Fruit fly (Drosophila melanogaster) whole organism, embryonic: Measurements from ENCODE around the gene CG43630.

Experiments
- C15 ChIP-seq: fragments of 200-800 bp; sonication (Bioruptor generic); IDR thresholded peaks from 3 replicates; pipeline ENCODE4 v1.3.6; 2022; ENCODE audit warnings: missing biosample characterization, missing genetic modification characterization
- CG10147 ChIP-seq: fragments of 200-800 bp; sonication (Bioruptor generic); optimal IDR thresholded peaks from 2 replicates; lab custom pipeline; 2019; ENCODE audit warnings: missing biosample characterization, mild to moderate bottlenecking, missing genetic modification characterization, moderate library complexity
- CG11085 ChIP-seq: fragments of 200-800 bp; sonication (Bioruptor generic); IDR thresholded peaks from 2 replicates; pipeline ENCODE4 v1.3.6; 2022; ENCODE audit warnings: missing biosample characterization, missing genetic modification characterization
- CG13775 ChIP-seq: fragments of 200-800 bp; sonication (Bioruptor generic); optimal IDR thresholded peaks from 3 replicates; lab custom pipeline; 2017; ENCODE audit warnings: missing biosample characterization, mild to moderate bottlenecking, missing genetic modification characterization
- CG15011 ChIP-seq: fragments of 200-800 bp; sonication (Bioruptor generic); optimal IDR thresholded peaks from 3 replicates; lab custom pipeline; 2018; ENCODE audit warnings: missing biosample characterization, mild to moderate bottlenecking, missing genetic modification characterization
- CG15514 ChIP-seq: fragments of 200-800 bp; sonication (Bioruptor generic); optimal IDR thresholded peaks from 3 replicates; lab custom pipeline; 2017; ENCODE audit warnings: missing biosample characterization, missing genetic modification characterization, mild to moderate bottlenecking, moderate library complexity, missing genetic modification reagents
- CG17186 ChIP-seq: fragments of 200-800 bp; sonication (Bioruptor generic); optimal IDR thresholded peaks from 3 replicates; lab custom pipeline; 2017; ENCODE audit warnings: missing biosample characterization, missing genetic modification reagents, missing genetic modification characterization
- CG31224 ChIP-seq: fragments of 200-800 bp; sonication (Bioruptor generic); IDR thresholded peaks from 2 replicates; pipeline ENCODE4 v1.3.6; 2022; ENCODE audit warnings: missing biosample characterization, missing genetic modification characterization
- CG31365 ChIP-seq: fragments of 200-800 bp; sonication (Bioruptor generic); optimal IDR thresholded peaks from 2 replicates; lab custom pipeline; 2018; ENCODE audit warnings: missing biosample characterization, mild to moderate bottlenecking, missing genetic modification characterization
- CG32772 ChIP-seq: fragments of 200-800 bp; sonication (Bioruptor generic); IDR thresholded peaks from 2 replicates; pipeline ENCODE4 v1.3.6; 2022; ENCODE audit warnings: missing biosample characterization, missing genetic modification characterization
- CG33557 ChIP-seq: fragments of 200-800 bp; sonication (Bioruptor generic); optimal IDR thresholded peaks from 2 replicates; lab custom pipeline; 2019; ENCODE audit warnings: missing biosample characterization, mild to moderate bottlenecking, missing genetic modification characterization, moderate library complexity
- CG4360 ChIP-seq: fragments of 200-800 bp; sonication (Bioruptor generic); IDR thresholded peaks from 2 replicates; pipeline ENCODE4 v1.3.6; 2022; ENCODE audit warnings: missing biosample characterization, missing genetic modification characterization
- CG7745 ChIP-seq: fragments of 200-800 bp; sonication (Bioruptor generic); optimal IDR thresholded peaks from 2 replicates; lab custom pipeline; 2018; ENCODE audit warnings: missing biosample characterization, mild to moderate bottlenecking, missing genetic modification characterization, moderate library complexity
- CG9437 ChIP-seq: fragments of 200-800 bp; sonication (Bioruptor generic); optimal IDR thresholded peaks from 2 replicates; lab custom pipeline; 2018; ENCODE audit warnings: missing biosample characterization, mild to moderate bottlenecking, missing genetic modification characterization
- CG9797 ChIP-seq: fragments of 200-800 bp; sonication (Bioruptor generic); optimal IDR thresholded peaks from 3 replicates; lab custom pipeline; 2018; ENCODE audit warnings: missing biosample characterization, mild to moderate bottlenecking, missing genetic modification characterization
- CG9817 ChIP-seq: fragments of 200-800 bp; sonication (Bioruptor generic); optimal IDR thresholded peaks from 2 replicates; lab custom pipeline; 2018; ENCODE audit warnings: missing biosample characterization, mild to moderate bottlenecking, missing genetic modification characterization, moderate library complexity
- CG9932 ChIP-seq: fragments of 200-800 bp; sonication (Bioruptor generic); IDR thresholded peaks from 2 replicates; pipeline ENCODE4 v1.3.6; 2022; ENCODE audit warnings: missing biosample characterization, missing genetic modification characterization
- CoRest ChIP-seq: fragments of 200-800 bp; sonication (Bioruptor generic); optimal IDR thresholded peaks from 3 replicates; lab custom pipeline; 2018; ENCODE audit warnings: missing biosample characterization, mild to moderate bottlenecking, missing genetic modification characterization, moderate library complexity
- Deaf1 ChIP-seq: fragments of 200-800 bp; optimal IDR thresholded peaks from 3 replicates; lab custom pipeline; 2019; ENCODE audit warnings: missing biosample characterization, mild to moderate bottlenecking, missing genetic modification characterization, moderate library complexity
- Dll ChIP-seq: fragments of 200-800 bp; sonication (Bioruptor generic); IDR thresholded peaks from 4 replicates; pipeline ENCODE4 v1.3.6; 2022; ENCODE audit warnings: missing biosample characterization, missing genetic modification characterization; ENCODE audit not compliant: partially characterized antibody
- Fer1 ChIP-seq: fragments of 200-800 bp; sonication (Bioruptor generic); optimal IDR thresholded peaks from 2 replicates; lab custom pipeline; 2017; ENCODE audit warnings: missing biosample characterization, mild to moderate bottlenecking, missing genetic modification characterization
- Fer3 ChIP-seq: fragments of 200-800 bp; sonication (Bioruptor generic); optimal IDR thresholded peaks from 2 replicates; lab custom pipeline; 2018; ENCODE audit warnings: missing biosample characterization, mild to moderate bottlenecking, missing genetic modification characterization, moderate library complexity
- Hey ChIP-seq: fragments of 200-800 bp; sonication (Bioruptor generic); optimal IDR thresholded peaks from 3 replicates; lab custom pipeline; 2018; ENCODE audit warnings: missing biosample characterization, mild to moderate bottlenecking, missing genetic modification characterization
- Hmx ChIP-seq: fragments of 200-800 bp; sonication (Bioruptor generic); optimal IDR thresholded peaks from 2 replicates; lab custom pipeline; 2016; ENCODE audit warnings: missing biosample characterization, missing genetic modification characterization
- Med ChIP-seq: fragments of 200-800 bp; sonication (Bioruptor generic); peaks from one replicate; lab custom pipeline; 2016; ENCODE audit warnings: missing biosample characterization, missing genetic modification characterization, mild to moderate bottlenecking, inconsistent platforms, moderate library complexity
- Mrtf ChIP-seq: fragments of 200-800 bp; sonication (Bioruptor generic); IDR thresholded peaks from 3 replicates; pipeline ENCODE4 v1.3.6; 2022; ENCODE audit warnings: missing biosample characterization, missing genetic modification characterization
- Nf-YA ChIP-seq: fragments of 200-800 bp; sonication (Bioruptor generic); IDR thresholded peaks from 2 replicates; pipeline ENCODE4 v1.3.6; 2022; ENCODE audit warnings: missing biosample characterization, missing genetic modification characterization
- Nf-YC ChIP-seq: fragments of 200-800 bp; optimal IDR thresholded peaks from 3 replicates; lab custom pipeline; 2019; ENCODE audit warnings: missing biosample characterization, mild to moderate bottlenecking, missing genetic modification characterization, moderate library complexity
- Ravus ChIP-seq: fragments of 200-800 bp; sonication (Bioruptor generic); IDR thresholded peaks from 2 replicates; pipeline ENCODE4 v1.3.6; 2022; ENCODE audit warnings: missing biosample characterization, missing genetic modification characterization
- Ssrp ChIP-seq: fragments of 200-800 bp; sonication (Bioruptor generic); optimal IDR thresholded peaks from 2 replicates; lab custom pipeline; 2018; ENCODE audit warnings: missing biosample characterization, mild to moderate bottlenecking, missing genetic modification characterization, moderate library complexity
- Tbp ChIP-seq: fragments of >200 bp; optimal IDR thresholded peaks from 2 replicates; lab custom pipeline; 2018; ENCODE audit warnings: missing biosample characterization, missing genetic modification characterization
- abd-A ChIP-seq: fragments of 200-800 bp; sonication (Bioruptor generic); optimal IDR thresholded peaks from 3 replicates; lab custom pipeline; 2019; ENCODE audit warnings: missing biosample characterization, mild to moderate bottlenecking, missing genetic modification characterization, moderate library complexity
- ac ChIP-seq: fragments of 200-800 bp; sonication (Bioruptor generic); optimal IDR thresholded peaks from 3 replicates; lab custom pipeline; 2017; ENCODE audit warnings: missing biosample characterization, mild to moderate bottlenecking, missing genetic modification characterization
- bab2 ChIP-seq: fragments of 200-800 bp; sonication (Bioruptor generic); optimal IDR thresholded peaks from 2 replicates; lab custom pipeline; 2016; ENCODE audit warnings: missing biosample characterization, missing genetic modification characterization
- cg ChIP-seq: fragments of 200-800 bp; sonication (Bioruptor generic); optimal IDR thresholded peaks from 3 replicates; lab custom pipeline; 2019; ENCODE audit warnings: missing biosample characterization, mild to moderate bottlenecking, missing genetic modification characterization, moderate library complexity
- en ChIP-seq: fragments of 200-800 bp; sonication (Bioruptor generic); optimal IDR thresholded peaks from 2 replicates; lab custom pipeline; 2016; ENCODE audit warnings: missing biosample characterization, missing genetic modification characterization
- fd96Cb ChIP-seq: fragments of 200-800 bp; sonication (Bioruptor generic); optimal IDR thresholded peaks from 2 replicates; lab custom pipeline; 2018; ENCODE audit warnings: missing biosample characterization, mild to moderate bottlenecking, missing genetic modification characterization, moderate library complexity
- grn ChIP-seq: fragments of 200-800 bp; sonication (Bioruptor generic); optimal IDR thresholded peaks from 3 replicates; lab custom pipeline; 2017; ENCODE audit warnings: missing biosample characterization, missing genetic modification characterization
- insv ChIP-seq, 2 experiments: fragments of 200-800 bp; sonication (Bioruptor generic); optimal IDR thresholded peaks; 3 replicates each; lab custom pipeline; 2016 to 2018; ENCODE audit warnings: missing biosample characterization in 2 of 2, missing genetic modification characterization in 2 of 2
- jigr1 ChIP-seq: fragments of 200-800 bp; sonication (Bioruptor generic); IDR thresholded peaks from 3 replicates; pipeline ENCODE4 v1.3.6; 2022; ENCODE audit warnings: missing biosample characterization, missing genetic modification characterization
- kah ChIP-seq: fragments of 200-800 bp; sonication (Bioruptor generic); optimal IDR thresholded peaks from 2 replicates; lab custom pipeline; 2018; ENCODE audit warnings: missing biosample characterization, mild to moderate bottlenecking, missing genetic modification characterization
- mam ChIP-seq: fragments of 200-800 bp; sonication (Bioruptor generic); optimal IDR thresholded peaks from 3 replicates; lab custom pipeline; 2016; ENCODE audit warnings: missing biosample characterization, missing genetic modification characterization
- nmo ChIP-seq: fragments of 200-800 bp; sonication (Bioruptor generic); optimal IDR thresholded peaks from 2 replicates; lab custom pipeline; 2018; ENCODE audit warnings: missing biosample characterization, mild to moderate bottlenecking, missing genetic modification characterization, moderate library complexity
- onecut ChIP-seq: fragments of 200-800 bp; sonication (Bioruptor generic); IDR thresholded peaks from 2 replicates; pipeline ENCODE4 v1.3.6; 2022; ENCODE audit warnings: missing biosample characterization, missing genetic modification characterization
- so ChIP-seq: fragments of 200-800 bp; sonication (Bioruptor generic); IDR thresholded peaks from 3 replicates; pipeline ENCODE4 v1.3.6; 2022; ENCODE audit warnings: missing biosample characterization, missing genetic modification characterization
- ssp ChIP-seq: fragments of 200-800 bp; sonication (Bioruptor generic); IDR thresholded peaks from 2 replicates; pipeline ENCODE4 v1.3.6; 2022; ENCODE audit warnings: missing biosample characterization, missing genetic modification characterization
- sug ChIP-seq: fragments of 200-800 bp; optimal IDR thresholded peaks from 2 replicates; lab custom pipeline; 2019; ENCODE audit warnings: missing biosample characterization, mild to moderate bottlenecking, missing genetic modification characterization, moderate library complexity
- zfh1 ChIP-seq: fragments of 200-800 bp; sonication (Bioruptor generic); IDR thresholded peaks from 3 replicates; pipeline ENCODE4 v1.3.6; 2022; ENCODE audit warnings: missing biosample characterization, missing genetic modification characterization

CG43630 gene

DNA sequence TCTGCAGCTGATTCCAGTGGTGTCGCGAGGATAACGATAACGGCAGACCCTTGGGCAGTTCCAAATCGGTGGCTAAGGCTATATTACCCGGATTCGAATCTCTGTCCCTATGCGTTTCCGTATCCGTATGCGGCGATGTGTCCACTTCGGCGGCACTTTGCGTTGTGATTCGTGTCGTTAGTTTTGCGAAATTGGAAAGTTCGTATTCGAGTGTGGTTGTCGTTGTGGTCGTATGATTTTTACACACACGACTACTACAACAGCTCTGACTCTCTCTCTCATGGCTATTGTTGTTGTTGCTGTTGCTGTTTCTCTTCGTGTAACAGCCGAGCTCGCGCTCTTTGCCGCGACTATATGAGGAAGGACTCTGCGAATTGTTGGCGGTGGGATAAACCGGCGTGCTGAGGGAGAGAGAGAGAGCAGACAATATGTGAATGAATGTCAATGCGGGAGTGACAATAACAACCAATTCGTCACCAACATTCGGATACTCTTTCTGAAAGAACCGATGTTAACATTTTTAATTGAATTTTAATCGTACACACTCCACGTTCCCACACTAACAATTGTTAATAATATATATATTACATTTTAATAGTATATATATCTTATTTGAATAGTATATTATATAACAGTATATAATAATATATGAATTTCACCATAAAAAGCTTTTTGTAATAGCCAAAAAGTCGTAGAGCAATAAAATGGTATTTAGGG, 43.7 kb upstream of the CG43630 start (continued):
- no peak for TF ChIP-seq Nf-YA

DNA sequence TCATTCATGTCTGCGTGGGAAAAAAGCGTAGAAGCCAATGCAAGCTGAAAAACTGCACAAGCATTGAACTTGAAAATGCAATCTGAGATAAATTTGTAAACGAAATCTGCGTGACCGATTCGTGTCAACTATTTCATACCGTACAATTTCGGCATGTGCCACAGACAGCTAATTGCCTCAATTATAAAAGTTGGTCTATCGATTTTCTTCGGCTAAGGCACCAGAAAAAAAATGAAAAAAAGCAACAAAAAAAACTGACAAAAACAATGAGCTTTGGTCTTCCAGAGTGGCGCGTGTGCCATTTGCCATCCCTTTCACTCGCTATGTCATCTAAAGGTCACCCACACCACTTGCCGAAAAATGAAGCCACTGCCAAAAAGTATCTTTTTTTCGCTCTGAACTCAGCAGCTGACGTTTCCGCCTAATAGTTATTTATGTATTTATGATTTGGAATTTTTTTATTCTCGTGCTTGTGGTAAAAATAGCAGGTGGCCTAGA, 42.5 kb upstream of the CG43630 start:
- TF ChIP-seq kah, result no peak
- peak; percentile 27 for TF ChIP-seq Hey (tag; lab: Kevin White, UChicago)
- no peak for TF ChIP-seq CG9437
- peak; percentile 60 for TF ChIP-seq Deaf1 (tag; lab: Kevin White, UChicago)
- TF ChIP-seq bab2 (GFP tag; lab: Kevin White, UChicago), result no peak
- TF ChIP-seq Dll (GFP tag; lab: Robert Waterston, UW), result no peak
- no peak for TF ChIP-seq zfh1 (GFP tag; lab: Robert Waterston, UW)
- TF ChIP-seq Ssrp (tag; lab: Kevin White, UChicago), result no peak
- TF ChIP-seq Fer1, result no peak
- no peak for TF ChIP-seq CG17186 (GFP tag; lab: Kevin White, UChicago)
- TF ChIP-seq CG11085 (GFP tag; lab: Robert Waterston, UW), result no peak
- TF ChIP-seq onecut (GFP tag; lab: Robert Waterston, UW), result peak; percentile 75
- no peak for TF ChIP-seq CG15514 (GFP tag; lab: Kevin White, UChicago)
- no peak for TF ChIP-seq ssp
- no peak for TF ChIP-seq CG9797
- TF ChIP-seq sug, result no peak
- TF ChIP-seq CG32772 (GFP tag; lab: Robert Waterston, UW), result 0 out of 2 replicates have a peak, but pooled peaks have one; percentile 5
- no peak for TF ChIP-seq Hmx (GFP tag; lab: Kevin White, UChicago)
- no peak for TF ChIP-seq CG15011
- no peak for TF ChIP-seq nmo (GFP tag; lab: Kevin White, UChicago)
- TF ChIP-seq jigr1, result no peak
- TF ChIP-seq CG33557 (GFP tag; lab: Kevin White, UChicago), result no peak
- no peak for TF ChIP-seq cg (GFP tag; lab: Kevin White, UChicago)
- TF ChIP-seq grn, result no peak
- TF ChIP-seq Fer3 (tag; lab: Kevin White, UChicago), result no peak
- TF ChIP-seq C15 (GFP tag; lab: Robert Waterston, UW), result no peak
- 0 out of 2 replicates have a peak, but pooled peaks have one; percentile 0 for TF ChIP-seq CG31224 (GFP tag; lab: Robert Waterston, UW)
- TF ChIP-seq CG9932 (GFP tag; lab: Robert Waterston, UW), result no peak
- no peak for TF ChIP-seq mam
- no peak for TF ChIP-seq CG10147 (GFP tag; lab: Kevin White, UChicago)
- no peak for TF ChIP-seq Nf-YC (tag; lab: Kevin White, UChicago)
- TF ChIP-seq fd96Cb (tag; lab: Kevin White, UChicago), result no peak
- TF ChIP-seq CG13775 (GFP tag; lab: Kevin White, UChicago), result no peak
- no peak for TF ChIP-seq CG9817 (tag; lab: Kevin White, UChicago)
- TF ChIP-seq Ravus (GFP tag; lab: Robert Waterston, UW), result no peak
- no peak for TF ChIP-seq en (GFP tag; lab: Kevin White, UChicago)
- no peak for TF ChIP-seq Tbp (GFP tag; lab: Kevin White, UChicago)
- no peak for TF ChIP-seq Nf-YA
- no peak for TF ChIP-seq CG7745 (tag; lab: Kevin White, UChicago)
- no peak for TF ChIP-seq CoRest (tag; lab: Kevin White, UChicago)
- no peak for TF ChIP-seq CG4360 (GFP tag; lab: Robert Waterston, UW)
- no peak for TF ChIP-seq insv (GFP tag; optimal IDR thresholded peaks at IDR 0.05; lab: Kevin White, UChicago)
- TF ChIP-seq CG31365, result no peak
- peak; percentile 31 for TF ChIP-seq Med (GFP tag; lab: Kevin White, UChicago)
- no peak for TF ChIP-seq so (GFP tag; lab: Robert Waterston, UW)
- TF ChIP-seq ac (GFP tag; lab: Kevin White, UChicago), result no peak
- peak; percentile 52 for TF ChIP-seq abd-A (tag; lab: Kevin White, UChicago)
- TF ChIP-seq Mrtf (GFP tag; lab: Robert Waterston, UW), result no peak
